Fruit fly (Drosophila melanogaster): ENCODE results near the gene CG9801.

- TF ChIP-seq kay (GFP tag; ENCODE audit: borderline replicate concordance) (no peak), tj (GFP tag; optimal IDR thresholded peaks at IDR 0.05) (no peak), CG14711 (tag; optimal IDR thresholded peaks at IDR 0.05) (no peak), CG7101 (tag; optimal IDR thresholded peaks at IDR 0.05) (no peak), Hr96 (GFP tag; optimal IDR thresholded peaks at IDR 0.05) (no peak), Clk (GFP tag; optimal IDR thresholded peaks at IDR 0.05) (no peak), cnc (optimal IDR thresholded peaks at IDR 0.05) (no peak), Crg-1 (GFP tag; optimal IDR thresholded peaks at IDR 0.05) (no peak), Mnt (GFP tag; optimal IDR thresholded peaks at IDR 0.05) (no peak), ovo (GFP tag; optimal IDR thresholded peaks at IDR 0.05) (no peak)
Measured at dm6 chr3R:8779823-8780222, 32.3 kb upstream of the CG9801 start, which contains the start of gene CG33191.

All from whole organism, adult.